Fruit fly (Drosophila melanogaster): ENCODE measurements around the gene Utx.

dm6 chr2L:10299077-10299809 lies 20.6 kb upstream of the Utx start:
- no peak for TF ChIP-seq insv (optimal IDR thresholded peaks at IDR 0.05)
- TF ChIP-seq h (optimal IDR thresholded peaks at IDR 0.05), result no peak
- TF ChIP-seq psq (optimal IDR thresholded peaks at IDR 0.05), result no peak

Measured in Kc167 (cell line).